Fruit fly (Drosophila melanogaster): ENCODE results near the gene CG15531.
A peak's percentile ranks its signal among the peaks of the same experiment; 100 is the strongest.

Gene CG15531

dm6 chr3R:30153864-30154263 lies 42.2 kb downstream of the CG15531 start (continued):
- peak in 1 of 2 experiments; percentile 71 for TF ChIP-seq insv (GFP tag; optimal IDR thresholded peaks at IDR 0.05)
- TF ChIP-seq Aef1 (GFP tag; IDR thresholded peaks at IDR 0.05) = no peak
- peak; percentile 81 for TF ChIP-seq Elba2 (GFP tag; optimal IDR thresholded peaks at IDR 0.05)
- peak; percentile 3 for TF ChIP-seq HmgD (GFP tag; optimal IDR thresholded peaks at IDR 0.05)
- 0 out of 2 replicates have a peak, but pooled peaks have one; percentile 22 for TF ChIP-seq bbx (GFP tag; IDR thresholded peaks at IDR 0.05; ENCODE audit: partially characterized antibody)
- no peak for TF ChIP-seq emc (GFP tag; optimal IDR thresholded peaks at IDR 0.05)
- TF ChIP-seq CG31365 (tag; optimal IDR thresholded peaks at IDR 0.05) = peak; percentile 95
- TF ChIP-seq CTCF (GFP tag; optimal IDR thresholded peaks at IDR 0.05) = peak; percentile 53
- peak; percentile 31 for TF ChIP-seq gsb-n (tag; optimal IDR thresholded peaks at IDR 0.05)
- peak in 1 of 2 experiments; percentile 46 for TF ChIP-seq Eip74EF (GFP tag; optimal IDR thresholded peaks at IDR 0.05)
- peak; percentile 16; the same call in 1 of the 2 replicates for TF ChIP-seq MBD-R2 (GFP tag; IDR thresholded peaks at IDR 0.05)
- no peak for TF ChIP-seq CG8290 (GFP tag; optimal IDR thresholded peaks at IDR 0.05)
- TF ChIP-seq CG8290 (tag; optimal IDR thresholded peaks at IDR 0.05) = peak in 1 of 2 experiments; percentile 47
- 0 out of 3 replicates have a peak, but pooled peaks have one; percentile 9 for TF ChIP-seq ci (GFP tag; IDR thresholded peaks at IDR 0.05)
- TF ChIP-seq CG32532 (GFP tag; IDR thresholded peaks at IDR 0.05) = 0 out of 2 replicates have a peak, but pooled peaks have one; percentile 24

- 0 out of 3 replicates have a peak, but pooled peaks have one; percentile 32 for TF ChIP-seq Dbx (GFP tag; IDR thresholded peaks at IDR 0.05)
- TF ChIP-seq row (GFP tag; IDR thresholded peaks at IDR 0.05) = peak; percentile 18; the same call in 1 of the 3 replicates
- TF ChIP-seq sob (GFP tag; IDR thresholded peaks at IDR 0.05) = 0 out of 2 replicates have a peak, but pooled peaks have one; percentile 12
- TF ChIP-seq nom (GFP tag; optimal IDR thresholded peaks at IDR 0.05) = peak; percentile 60
- TF ChIP-seq slbo (GFP tag; IDR thresholded peaks at IDR 0.05) = peak; percentile 59
- TF ChIP-seq Ravus (GFP tag; IDR thresholded peaks at IDR 0.05) = no peak
- no peak for TF ChIP-seq Nf-YA (GFP tag; IDR thresholded peaks at IDR 0.05)
- 0 out of 2 replicates have a peak, but pooled peaks have one; percentile 15 for TF ChIP-seq CG8765 (GFP tag; IDR thresholded peaks at IDR 0.05)
- TF ChIP-seq CG4404 (GFP tag; IDR thresholded peaks at IDR 0.05) = 0 out of 2 replicates have a peak, but pooled peaks have one; percentile 9
- TF ChIP-seq Xrp1 (GFP tag; IDR thresholded peaks at IDR 0.05) = 0 out of 2 replicates have a peak, but pooled peaks have one; percentile 19
- peak; percentile 15 for TF ChIP-seq Med (GFP tag)
- 0 out of 3 replicates have a peak, but pooled peaks have one; percentile 39 for TF ChIP-seq ci (GFP tag; IDR thresholded peaks at IDR 0.05)
- peak; percentile 34; the same call in 1 of the 2 replicates for TF ChIP-seq CG32532 (GFP tag; IDR thresholded peaks at IDR 0.05)
- TF ChIP-seq CG17328 (GFP tag; IDR thresholded peaks at IDR 0.05) = peak; percentile 32; the same call in 1 of the 2 replicates
- TF ChIP-seq zfh1 (GFP tag; IDR thresholded peaks at IDR 0.05) = no peak
- no peak for TF ChIP-seq Dek (tag; optimal IDR thresholded peaks at IDR 0.05)
- 0 out of 2 replicates have a peak, but pooled peaks have one; percentile 18 for TF ChIP-seq al (GFP tag; IDR thresholded peaks at IDR 0.05)
- no peak for TF ChIP-seq Ada2b (GFP tag; IDR thresholded peaks at IDR 0.05)
- TF ChIP-seq run (tag; optimal IDR thresholded peaks at IDR 0.05) = no peak
- no peak for TF ChIP-seq sug (tag; optimal IDR thresholded peaks at IDR 0.05)
- 0 out of 2 replicates have a peak, but pooled peaks have one; percentile 5 for TF ChIP-seq esg (GFP tag; conservative IDR thresholded peaks at IDR 0.05)
- TF ChIP-seq CG13424 (tag; optimal IDR thresholded peaks at IDR 0.05) = no peak
- TF ChIP-seq prd (optimal IDR thresholded peaks at IDR 0.05) = no peak
- peak; percentile 32; the same call in 1 of the 3 replicates for TF ChIP-seq prd (GFP tag; IDR thresholded peaks at IDR 0.05)
- 0 out of 3 replicates have a peak, but pooled peaks have one; percentile 23 for TF ChIP-seq Optix (GFP tag; IDR thresholded peaks at IDR 0.05)
- no peak for TF ChIP-seq CG1233 (GFP tag; optimal IDR thresholded peaks at IDR 0.05)
- peak; percentile 54 for TF ChIP-seq CG9932 (GFP tag; IDR thresholded peaks at IDR 0.05)
- no peak for TF ChIP-seq CG1792 (GFP tag; optimal IDR thresholded peaks at IDR 0.05)
- TF ChIP-seq Drgx (GFP tag; IDR thresholded peaks at IDR 0.05) = peak; percentile 74
- TF ChIP-seq sisA (GFP tag; IDR thresholded peaks at IDR 0.05) = peak; percentile 8; the same call in 1 of the 2 replicates
Observed at dm6 chr3R:30151300-30152109, 44.5 kb downstream of the CG15531 start, which contains the start of gene CG15529. Gene CG15529, plus strand, starts transcription at chr3R:30152059.

All from whole organism, embryonic.